Fruit fly (Drosophila melanogaster): ENCODE data around the gene CG5377.

- TF ChIP-seq gl (tag; optimal IDR thresholded peaks at IDR 0.05), result no peak
- TF ChIP-seq CG14655 (GFP tag; optimal IDR thresholded peaks at IDR 0.05), result no peak
- TF ChIP-seq Pif1A (GFP tag; optimal IDR thresholded peaks at IDR 0.05), result no peak
- no peak for TF ChIP-seq CG17806 (tag; optimal IDR thresholded peaks at IDR 0.05)
- TF ChIP-seq CG15710 (tag; optimal IDR thresholded peaks at IDR 0.05), result no peak
Observed at dm6 chr3R:22464611-22465113, 3.3 kb downstream of the CG5377 start, which contains the start of gene CG7054.

Measured in whole organism, pupa.